Worm (Caenorhabditis elegans): ENCODE measurements around the gene F56A8.4.

The F56A8.4 gene

ce11 chrIII:13268856-13269255 is 5.8 kb downstream of the F56A8.4 start, which contains the start of gene cpf-2 (continued):
- TF ChIP-seq cebp-1 (GFP tag; IDR thresholded peaks at IDR 0.05) (no peak), cebp-1 (tag; optimal IDR thresholded peaks at IDR 0.05) (peak; percentile 69), tbp1 (GFP tag; optimal IDR thresholded peaks at IDR 0.05) (peak; percentile 41), madf-3 (GFP tag; IDR thresholded peaks at IDR 0.05) (peak; percentile 81; the same call in 1 of the 2 replicates), ceh-79 (tag; optimal IDR thresholded peaks at IDR 0.05) (no peak), D2030.7 (GFP tag; IDR thresholded peaks at IDR 0.05) (0 out of 2 replicates have a peak, but pooled peaks have one; percentile 24), ztf-26 (tag; optimal IDR thresholded peaks at IDR 0.05) (peak; percentile 22), nfya-2 (GFP tag; IDR thresholded peaks at IDR 0.05) (no peak), F37B4.10 (GFP tag; IDR thresholded peaks at IDR 0.05) (no peak), mes-4 (tag; optimal IDR thresholded peaks at IDR 0.05) (no peak), pbrm-1 (GFP tag; IDR thresholded peaks at IDR 0.05) (peak; percentile 61; the same call in 1 of the 2 replicates), ceh-100 (GFP tag; IDR thresholded peaks at IDR 0.05) (peak; percentile 58), T26A5.8 (tag; optimal IDR thresholded peaks at IDR 0.05) (no peak), snpc-1.3 (tag; optimal IDR thresholded peaks at IDR 0.05; ENCODE audit: insufficient read depth) (peak; percentile 62), F55B11.4 (tag; optimal IDR thresholded peaks at IDR 0.05; ENCODE audit: borderline replicate concordance, insufficient read depth) (no peak), ekl-4 (GFP tag; IDR thresholded peaks at IDR 0.05) (peak; percentile 60), xnd-1 (tag; optimal IDR thresholded peaks at IDR 0.05) (no peak), egrh-3 (GFP tag; IDR thresholded peaks at IDR 0.05) (no peak), zfh-2 (GFP tag; conservative IDR thresholded peaks at IDR 0.05) (no peak; the same call in 1 of the 2 replicates), hsf-1 (GFP tag; IDR thresholded peaks at IDR 0.05) (no peak), tbx-9 (tag; optimal IDR thresholded peaks at IDR 0.05; ENCODE audit: borderline replicate concordance) (no peak), C06A6.2 (GFP tag; conservative IDR thresholded peaks at IDR 0.05) (peak; percentile 67), ztf-25 (GFP tag; IDR thresholded peaks at IDR 0.05) (no peak), aptf-3 (GFP tag; IDR thresholded peaks at IDR 0.05) (no peak), F22D6.2 (tag; optimal IDR thresholded peaks at IDR 0.05) (no peak), rec-8 (tag; optimal IDR thresholded peaks at IDR 0.05) (no peak), dpff-1 (tag; optimal IDR thresholded peaks at IDR 0.05) (no peak), snpc-3.4 (tag; optimal IDR thresholded peaks at IDR 0.05) (peak; percentile 45), ceh-58 (GFP tag; IDR thresholded peaks at IDR 0.05) (no peak), pha-4 (tag; optimal IDR thresholded peaks at IDR 0.05) (no peak), aptf-2 (GFP tag; conservative IDR thresholded peaks at IDR 0.05) (no peak), F33H1.4 (GFP tag; IDR thresholded peaks at IDR 0.05) (peak; percentile 37), B0019.2 (GFP tag; conservative IDR thresholded peaks at IDR 0.05) (no peak), lsy-27 (tag; optimal IDR thresholded peaks at IDR 0.05; ENCODE audit: borderline replicate concordance, insufficient read depth) (no peak), athp-1 (tag; optimal IDR thresholded peaks at IDR 0.05) (no peak), F39B2.1 (GFP tag; IDR thresholded peaks at IDR 0.05) (no peak), C17E4.6 (GFP tag; IDR thresholded peaks at IDR 0.05) (no peak), Y79H2A.3 (GFP tag; conservative IDR thresholded peaks at IDR 0.05) (no peak), tlf-1 (GFP tag; optimal IDR thresholded peaks at IDR 0.05) (peak; percentile 14), madf-6 (GFP tag; IDR thresholded peaks at IDR 0.05) (peak; percentile 53), nhr-120 (GFP tag; IDR thresholded peaks at IDR 0.05) (no peak), rcor-1 (GFP tag; IDR thresholded peaks at IDR 0.05) (peak; percentile 23; the same call in 1 of the 2 replicates), ceh-91 (GFP tag; IDR thresholded peaks at IDR 0.05) (no peak), cebp-2 (GFP tag; IDR thresholded peaks at IDR 0.05) (no peak), F57A8.1 (GFP tag; optimal IDR thresholded peaks at IDR 0.05) (no peak), rpc-1 (optimal IDR thresholded peaks at IDR 0.05) (peak; percentile 52), rpc-1 (tag; optimal IDR thresholded peaks at IDR 0.05) (no peak), lir-1 (GFP tag; conservative IDR thresholded peaks at IDR 0.05) (no peak), lin-40 (tag; optimal IDR thresholded peaks at IDR 0.05) (peak; percentile 70)
